Worm (Caenorhabditis elegans) whole organism, late embryonic: ENCODE data around the gene Y55B1AR.2.

ENCODE experiments used
- F13H6.1 ChIP-seq: sonication (generic microtip); optimal IDR thresholded peaks from 2 replicates; lab custom pipeline; 2016; ENCODE audit warnings: missing genetic modification characterization, missing compliant biosample characterization
- K02D7.2 ChIP-seq: sonication (generic microtip); optimal IDR thresholded peaks from 2 replicates; lab custom pipeline; 2017; ENCODE audit warnings: mild to moderate bottlenecking, missing genetic modification characterization, missing compliant biosample characterization
- ama-1 ChIP-seq: fragments of 150-350 bp; optimal IDR thresholded peaks from 2 replicates; lab custom pipeline; 2014
- ceh-14 ChIP-seq: sonication (generic microtip); optimal IDR thresholded peaks from 2 replicates; lab custom pipeline; 2016; ENCODE audit warnings: missing genotype, missing genetic modification characterization, missing compliant biosample characterization
- ceh-18 ChIP-seq: sonication (generic microtip); optimal IDR thresholded peaks from 2 replicates; lab custom pipeline; 2016; ENCODE audit warnings: missing genetic modification characterization, missing compliant biosample characterization
- ceh-19 ChIP-seq: fragments of 200-800 bp; sonication (Bioruptor generic); optimal IDR thresholded peaks from 2 replicates; lab custom pipeline; 2018; ENCODE audit warnings: mild to moderate bottlenecking, missing genetic modification characterization, missing compliant biosample characterization
- ceh-2 ChIP-seq: sonication (generic microtip); optimal IDR thresholded peaks from 2 replicates; lab custom pipeline; 2016; ENCODE audit warnings: missing genotype, missing genetic modification characterization, missing compliant biosample characterization
- ceh-24 ChIP-seq: sonication (generic microtip); optimal IDR thresholded peaks from 2 replicates; lab custom pipeline; 2016; ENCODE audit warnings: mild to moderate bottlenecking, missing genetic modification characterization, missing compliant biosample characterization
- ceh-31 ChIP-seq: sonication (generic microtip); optimal IDR thresholded peaks from 2 replicates; lab custom pipeline; 2016; ENCODE audit warnings: missing genetic modification characterization, missing compliant biosample characterization
- ceh-34 ChIP-seq: sonication (generic microtip); optimal IDR thresholded peaks from 2 replicates; lab custom pipeline; 2016; ENCODE audit warnings: mild to moderate bottlenecking, missing genetic modification characterization, missing compliant biosample characterization
- ceh-48 ChIP-seq: sonication (generic microtip); optimal IDR thresholded peaks from 2 replicates; lab custom pipeline; 2016; ENCODE audit warnings: missing genetic modification characterization, inconsistent platforms, missing compliant biosample characterization
- ceh-6 ChIP-seq: fragments of 200-800 bp; sonication (Bioruptor generic); optimal IDR thresholded peaks from 2 replicates; lab custom pipeline; 2018; ENCODE audit warnings: mild to moderate bottlenecking, missing genetic modification characterization, missing compliant biosample characterization
- che-1 ChIP-seq: sonication (generic microtip); optimal IDR thresholded peaks from 2 replicates; lab custom pipeline; 2016; ENCODE audit warnings: mild to moderate bottlenecking, missing genetic modification characterization, missing compliant biosample characterization
- elt-2 ChIP-seq: sonication (generic microtip); optimal IDR thresholded peaks from 2 replicates; lab custom pipeline; 2016; ENCODE audit warnings: missing genetic modification reagents, missing genetic modification characterization, missing compliant biosample characterization
- ets-4 ChIP-seq: sonication (generic microtip); optimal IDR thresholded peaks from 2 replicates; lab custom pipeline; 2016; ENCODE audit warnings: missing genetic modification characterization, missing compliant biosample characterization
- eyg-1 ChIP-seq: sonication (generic microtip); optimal IDR thresholded peaks from 2 replicates; lab custom pipeline; 2016; ENCODE audit warnings: missing genotype, missing genetic modification characterization, missing compliant biosample characterization
- fax-1 ChIP-seq: sonication (generic microtip); optimal IDR thresholded peaks from 2 replicates; lab custom pipeline; 2016; ENCODE audit warnings: missing genotype, missing genetic modification characterization, missing compliant biosample characterization
- fkh-10 ChIP-seq: fragments of 150-350 bp; optimal IDR thresholded peaks from 2 replicates; lab custom pipeline; 2014; ENCODE audit warnings: missing biosample characterization, missing genetic modification reagents, missing genetic modification characterization
- hlh-30 ChIP-seq: sonication (generic microtip); optimal IDR thresholded peaks from 2 replicates; lab custom pipeline; 2017; ENCODE audit warnings: antibody characterized with exemption, missing genetic modification characterization, missing compliant biosample characterization; ENCODE audit not compliant: insufficient read depth
- mec-3 ChIP-seq: sonication (generic microtip); optimal IDR thresholded peaks from 2 replicates; lab custom pipeline; 2016; ENCODE audit warnings: borderline replicate concordance, missing genetic modification characterization, missing compliant biosample characterization
- nfya-1 ChIP-seq: sonication (generic microtip); optimal IDR thresholded peaks from 2 replicates; lab custom pipeline; 2017; ENCODE audit warnings: missing genetic modification characterization, mild to moderate bottlenecking, missing compliant biosample characterization, antibody characterized with exemption, moderate library complexity
- nhr-11 ChIP-seq: fragments of 150-350 bp; optimal IDR thresholded peaks from 2 replicates; lab custom pipeline; 2014; ENCODE audit warnings: missing biosample characterization, missing genetic modification characterization
- odd-2 ChIP-seq: sonication (generic microtip); optimal IDR thresholded peaks from 2 replicates; lab custom pipeline; 2017; ENCODE audit warnings: antibody characterized with exemption, mild to moderate bottlenecking, missing genetic modification characterization, missing compliant biosample characterization
- pax-1 ChIP-seq: fragments of 150-350 bp; optimal IDR thresholded peaks from 2 replicates; lab custom pipeline; 2014; ENCODE audit warnings: missing biosample characterization, missing genetic modification characterization
- pha-2 ChIP-seq: sonication (generic microtip); optimal IDR thresholded peaks from 2 replicates; lab custom pipeline; 2017; ENCODE audit warnings: mild to moderate bottlenecking, missing genetic modification characterization, missing compliant biosample characterization
- pha-4 ChIP-seq: fragments of 150-350 bp; optimal IDR thresholded peaks from 2 replicates; lab custom pipeline; 2018; ENCODE audit warnings: missing biosample characterization, missing genetic modification reagents, missing genetic modification characterization
- pros-1 ChIP-seq: fragments of 150-350 bp; optimal IDR thresholded peaks from 2 replicates; lab custom pipeline; 2014; ENCODE audit warnings: missing biosample characterization, missing genetic modification reagents, missing genetic modification characterization
- ref-2 ChIP-seq: sonication (generic microtip); optimal IDR thresholded peaks from 2 replicates; lab custom pipeline; 2016; ENCODE audit warnings: missing genetic modification characterization, missing compliant biosample characterization
- rnt-1 ChIP-seq: sonication (generic microtip); optimal IDR thresholded peaks from 2 replicates; lab custom pipeline; 2016; ENCODE audit warnings: missing genetic modification characterization, missing compliant biosample characterization
- sdc-2 ChIP-seq: sonication (generic microtip); optimal IDR thresholded peaks from 2 replicates; lab custom pipeline; 2016; ENCODE audit warnings: missing genotype, missing genetic modification characterization, missing compliant biosample characterization
- sox-4 ChIP-seq: sonication (generic microtip); optimal IDR thresholded peaks from 2 replicates; lab custom pipeline; 2017; ENCODE audit warnings: mild to moderate bottlenecking, missing genetic modification characterization, inconsistent platforms, missing compliant biosample characterization
- tbx-2 ChIP-seq: sonication (generic microtip); optimal IDR thresholded peaks from 2 replicates; lab custom pipeline; 2016; ENCODE audit warnings: missing genetic modification characterization, missing compliant biosample characterization
- unc-42 ChIP-seq: sonication (generic microtip); optimal IDR thresholded peaks from 2 replicates; lab custom pipeline; 2016; ENCODE audit warnings: missing genotype, missing genetic modification characterization, missing compliant biosample characterization
- unc-55 ChIP-seq: sonication (generic microtip); optimal IDR thresholded peaks from 2 replicates; lab custom pipeline; 2017; ENCODE audit warnings: missing biosample characterization, missing genetic modification reagents, missing genetic modification characterization
- ztf-16 ChIP-seq: sonication (generic microtip); optimal IDR thresholded peaks from 2 replicates; lab custom pipeline; 2017; ENCODE audit warnings: missing genetic modification characterization, missing compliant biosample characterization

Y55B1AR.2 gene

DNA sequence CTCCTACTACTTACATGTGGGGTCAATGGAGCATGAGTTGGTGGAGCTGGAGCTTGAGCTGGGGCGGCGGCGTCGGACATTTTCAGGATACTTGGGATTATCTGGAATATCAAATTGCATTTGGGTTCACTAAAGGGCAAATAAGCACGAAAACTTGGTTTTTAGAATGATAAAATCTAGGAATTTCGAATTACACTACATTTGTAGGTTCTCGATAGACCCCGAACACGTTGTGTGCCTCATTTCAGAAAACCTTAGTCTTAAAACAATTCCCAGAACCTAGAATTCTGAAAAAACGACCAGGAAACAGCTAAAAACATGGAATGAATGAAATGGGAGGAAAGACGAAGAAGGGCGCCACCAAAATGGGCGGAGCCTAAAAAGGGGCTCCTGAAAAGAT, 15.9 kb upstream of the Y55B1AR.2 start, which contains the start of gene T19C3.3:
TSS of gene T19C3.3 (minus strand) at position 101 of the 400 bp plus-strand sequence.
- TF ChIP-seq unc-42 (peak; percentile 10), mec-3 (no peak), ceh-2 (no peak), sox-4 (tag; lab: Kevin White, UChicago) (no peak), ceh-19 (GFP tag; lab: Kevin White, UChicago) (no peak)

DNA sequence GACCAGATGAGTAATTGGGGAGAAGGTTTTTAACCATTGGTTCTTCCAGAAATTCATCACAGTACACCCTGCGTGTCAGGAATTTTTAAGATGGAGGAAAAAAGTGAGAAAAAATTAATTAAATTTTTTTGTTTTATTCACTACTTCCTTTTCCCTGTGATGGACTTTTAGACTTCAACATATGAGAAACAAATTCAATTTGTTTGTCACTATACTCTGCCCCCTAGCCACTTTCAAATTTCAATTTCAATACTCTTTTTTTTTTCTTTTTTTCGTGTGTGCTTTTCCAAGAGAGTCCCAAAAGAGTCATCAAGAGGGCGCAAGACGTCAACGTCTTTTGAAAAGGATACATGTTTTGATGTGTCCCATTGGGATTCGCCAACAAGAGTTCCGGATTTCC, 14.2 kb upstream of the Y55B1AR.2 start:
- TF ChIP-seq unc-42 (peak; percentile 77), ceh-14 (tag; lab: Kevin White, UChicago) (no peak)
- TF ChIP-seq, all 69 proteins: peak for 1

DNA sequence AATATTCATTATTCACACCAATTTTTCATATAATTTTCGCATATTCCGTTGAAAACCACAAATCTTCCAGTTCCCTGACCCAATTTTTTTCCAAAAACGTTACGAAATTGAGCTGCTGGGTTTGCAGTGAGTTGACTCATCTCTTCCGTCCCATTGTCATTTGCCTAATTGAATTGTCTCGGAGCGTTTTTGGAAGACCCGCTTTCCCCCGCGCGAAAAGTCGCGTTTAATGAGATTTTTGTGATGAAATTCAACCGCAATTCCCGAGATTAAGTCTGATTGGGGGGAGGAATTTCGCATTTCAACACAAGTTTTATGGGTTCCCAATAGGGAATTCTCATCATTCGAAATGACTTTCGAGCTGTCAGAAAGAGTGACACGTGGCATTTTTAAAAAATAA, 13.3 kb upstream of the Y55B1AR.2 start:
- TF ChIP-seq ets-4 (tag; lab: Kevin White, UChicago), result no peak
- TF ChIP-seq K02D7.2 (tag; lab: Kevin White, UChicago), result no peak
- peak; percentile 96 for TF ChIP-seq unc-42

DNA sequence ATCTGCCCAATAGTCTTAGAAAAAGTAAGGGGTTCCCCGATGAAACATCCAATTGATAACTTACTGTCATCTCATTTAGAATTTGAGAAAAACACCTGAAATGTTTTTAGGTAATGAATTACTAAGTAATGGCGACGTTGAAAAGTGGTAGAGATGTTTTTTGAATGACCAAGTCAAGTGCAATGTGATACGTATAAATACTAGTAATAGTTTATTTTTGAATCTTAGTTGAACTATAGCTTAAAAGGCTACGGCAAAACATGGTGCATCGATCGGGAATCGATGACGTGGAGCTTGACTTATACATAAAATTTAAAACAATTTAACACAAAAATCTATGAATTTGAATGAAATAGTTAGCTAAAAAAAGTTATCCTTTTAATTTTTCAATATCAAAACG, 11.0 kb upstream of the Y55B1AR.2 start, which contains the start of gene best-17:
TSS of gene best-17 (minus strand) at position 101 of the 400 bp plus-strand sequence.
- TF ChIP-seq pros-1 (tag; lab: Kevin White, UChicago), result no peak
- no peak for TF ChIP-seq ceh-18
- no peak for TF ChIP-seq ceh-24 (tag; lab: Kevin White, UChicago)
- no peak for TF ChIP-seq ceh-2
- no peak for TF ChIP-seq ceh-6 (GFP tag; lab: Kevin White, UChicago)
- TF ChIP-seq rnt-1 (tag; lab: Kevin White, UChicago), result no peak
- no peak for TF ChIP-seq tbx-2 (tag; lab: Kevin White, UChicago)
- no peak for TF ChIP-seq F13H6.1 (tag; lab: Kevin White, UChicago)

DNA sequence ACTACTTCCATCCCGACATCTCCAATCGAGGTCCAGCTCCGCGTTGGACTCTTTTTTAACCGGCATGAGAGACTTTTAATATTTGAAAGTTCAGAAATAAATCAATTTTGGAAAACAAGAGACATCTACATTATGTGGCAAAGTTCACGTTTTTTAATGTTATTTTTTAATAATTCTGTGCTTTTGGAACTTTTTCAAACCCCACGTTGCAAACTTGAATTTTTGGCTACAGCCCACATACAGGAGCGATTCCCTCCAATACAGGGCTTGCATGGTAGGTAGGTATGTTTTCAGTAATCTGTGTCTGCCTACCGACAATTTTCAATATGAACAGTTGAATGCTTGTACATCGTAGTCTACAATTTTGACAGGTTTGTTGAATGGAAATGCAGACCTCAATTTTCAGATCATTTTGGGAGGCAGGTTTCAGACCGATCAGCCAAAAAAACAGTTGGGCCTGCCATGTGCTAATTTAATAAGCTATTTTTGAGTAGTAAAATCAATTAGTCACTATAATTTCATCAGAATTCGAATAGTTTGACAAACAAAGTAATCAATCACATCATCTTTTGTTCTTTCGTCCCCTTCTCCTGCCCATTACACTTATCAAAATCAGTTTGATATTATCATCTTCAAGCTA, 6.9 kb upstream of the Y55B1AR.2 start, which contains the start of the genes Y55B1AR.4 and ttr-7:
TSS of gene Y55B1AR.4 (minus strand) at position 101 of the 640 bp plus-strand sequence.
TSS of gene ttr-7 (plus strand) at position 590 of the 640 bp plus-strand sequence.
- TF ChIP-seq F13H6.1 (tag; lab: Kevin White, UChicago) (no peak), fkh-10 (GFP tag; lab: Kevin White, UChicago) (no peak), ceh-19 (GFP tag; lab: Kevin White, UChicago) (no peak), che-1 (tag; lab: Kevin White, UChicago) (no peak), unc-55 (no peak), eyg-1 (tag; lab: Kevin White, UChicago) (no peak)

DNA sequence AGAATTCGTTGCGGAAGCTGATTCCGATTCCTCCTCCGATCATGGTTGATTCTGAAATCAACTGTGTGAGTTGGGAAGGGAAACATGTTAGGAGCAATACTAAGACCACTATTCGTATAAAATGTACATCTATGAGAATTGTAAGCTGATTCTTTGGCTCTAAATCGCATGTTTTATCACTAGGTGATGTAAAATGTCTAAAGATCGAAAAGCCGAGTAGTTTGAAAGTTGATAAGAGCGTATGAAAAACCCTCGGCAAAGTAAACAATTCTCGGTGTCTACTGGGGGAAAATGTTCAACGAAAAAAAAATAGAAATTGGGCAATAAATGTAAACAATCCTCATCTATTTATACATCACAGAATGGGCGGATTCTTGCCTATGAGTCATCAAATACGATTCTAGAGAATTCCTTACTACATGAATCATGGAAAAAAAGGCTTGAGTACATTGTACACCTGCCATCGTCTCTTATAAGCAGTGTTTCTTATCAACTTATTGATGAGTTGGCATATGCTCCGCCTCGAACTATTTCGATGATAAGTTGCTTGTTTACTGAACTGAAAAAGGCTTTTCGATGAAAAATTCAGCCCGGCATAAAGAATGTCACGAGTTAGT, 1.8 kb upstream of the Y55B1AR.2 start, which contains the start of gene lec-6:
TSS of gene lec-6 (minus strand) at position 51 of the 617 bp plus-strand sequence.
- TF ChIP-seq ceh-34 (no peak), elt-2 (peak; percentile 55)

DNA sequence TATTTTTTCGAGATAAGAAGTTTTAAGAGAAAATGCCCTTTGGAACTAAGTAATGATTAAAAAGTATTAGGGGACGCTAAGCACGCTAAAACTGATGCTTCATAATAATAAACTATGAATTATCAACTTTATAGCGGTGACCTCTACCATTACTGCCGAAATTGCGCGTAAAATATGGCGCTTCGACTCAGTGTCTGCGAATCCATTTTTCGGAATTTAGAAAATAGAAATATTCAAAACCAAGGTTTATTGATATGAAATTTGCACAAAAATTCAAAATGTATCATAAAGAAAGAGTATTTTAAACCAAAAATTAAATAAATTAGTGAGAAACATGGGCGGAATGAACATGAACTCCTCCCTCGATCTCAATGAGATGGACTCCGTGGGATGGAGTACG, 692 bp upstream of the Y55B1AR.2 start:
- no peak for TF ChIP-seq ceh-6 (GFP tag; lab: Kevin White, UChicago)
- no peak for TF ChIP-seq sdc-2
- TF ChIP-seq ama-1 (lab: Kevin White, UChicago), result no peak
- TF ChIP-seq pha-2 (tag; lab: Kevin White, UChicago), result no peak
- TF ChIP-seq eyg-1 (tag; lab: Kevin White, UChicago), result no peak
- no peak for TF ChIP-seq che-1 (tag; lab: Kevin White, UChicago)
- no peak for TF ChIP-seq odd-2 (tag; lab: Kevin White, UChicago)
- no peak for TF ChIP-seq pha-4 (tag; lab: Kevin White, UChicago)

DNA sequence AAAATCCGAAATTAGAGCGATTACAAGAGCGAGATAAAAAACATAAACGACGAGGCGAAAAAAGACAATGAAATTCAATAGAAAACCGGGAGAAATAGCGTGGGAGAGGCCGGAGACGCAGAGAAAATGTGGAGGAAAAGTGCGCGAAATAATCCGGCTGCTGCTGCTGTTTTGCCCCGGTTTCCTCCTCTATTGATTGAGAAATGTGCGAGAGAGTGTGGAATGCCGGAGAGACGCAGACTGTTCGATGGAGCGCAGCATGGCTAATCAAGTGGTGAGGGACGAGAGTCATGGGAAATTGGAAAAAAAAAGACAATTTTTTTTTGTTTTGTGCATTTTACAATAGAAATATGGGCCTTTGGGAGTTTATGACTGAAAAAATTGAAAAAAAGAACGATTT, 419 bp downstream of the Y55B1AR.2 start:
- TF ChIP-seq ref-2 (peak; percentile 40), nhr-11 (tag; lab: Kevin White, UChicago) (no peak), pax-1 (no peak), ceh-31 (tag; lab: Kevin White, UChicago) (peak; percentile 59), tbx-2 (tag; lab: Kevin White, UChicago) (peak; percentile 60), eyg-1 (tag; lab: Kevin White, UChicago) (peak; percentile 22), ceh-18 (peak; percentile 60), ztf-16 (tag; lab: Kevin White, UChicago) (no peak), rnt-1 (tag; lab: Kevin White, UChicago) (peak; percentile 32), che-1 (tag; lab: Kevin White, UChicago) (no peak), ets-4 (tag; lab: Kevin White, UChicago) (peak; percentile 18), fax-1 (tag; lab: Kevin White, UChicago) (no peak), nfya-1 (tag; lab: Kevin White, UChicago) (peak; percentile 63), ceh-34 (peak; percentile 50), unc-42 (peak; percentile 96), hlh-30 (peak; percentile 42), ceh-48 (tag; lab: Kevin White, UChicago) (peak; percentile 78)
